Fruit fly (Drosophila melanogaster) whole organism, pupa: ENCODE measurements around the gene CG11279.

Source experiments
- CG10348 ChIP-seq: fragments of 200-800 bp; sonication (Bioruptor generic); IDR thresholded peaks from 2 replicates; pipeline ENCODE4 v1.3.6; 2022; ENCODE audit warnings: missing biosample characterization, missing genetic modification characterization
- CG12605 ChIP-seq: fragments of 200-800 bp; sonication (Bioruptor generic); IDR thresholded peaks from 2 replicates; pipeline ENCODE4 v1.3.6; 2022; ENCODE audit warnings: missing biosample characterization, missing genetic modification characterization
- CG13204 ChIP-seq: fragments of 200-800 bp; sonication (Bioruptor generic); optimal IDR thresholded peaks from 2 replicates; lab custom pipeline; 2018; ENCODE audit warnings: missing biosample characterization, mild to moderate bottlenecking, missing genetic modification characterization, moderate library complexity
- CG14655 ChIP-seq: fragments of 200-800 bp; sonication (Bioruptor generic); optimal IDR thresholded peaks from 3 replicates; lab custom pipeline; 2017; ENCODE audit warnings: mild to moderate bottlenecking, missing biosample characterization, missing genetic modification reagents, missing genetic modification characterization
- CG15710 ChIP-seq: fragments of 200-800 bp; sonication (Bioruptor generic); optimal IDR thresholded peaks from 2 replicates; lab custom pipeline; 2018; ENCODE audit warnings: missing biosample characterization, mild to moderate bottlenecking, missing genetic modification characterization, moderate library complexity
- CG17806 ChIP-seq: fragments of 200-800 bp; sonication (Bioruptor generic); optimal IDR thresholded peaks from 2 replicates; lab custom pipeline; 2018; ENCODE audit warnings: missing biosample characterization, mild to moderate bottlenecking, missing genetic modification characterization, moderate library complexity
- CG32121 ChIP-seq: fragments of 200-800 bp; sonication (Bioruptor generic); IDR thresholded peaks from 2 replicates; pipeline ENCODE4 v1.3.6; 2022; ENCODE audit warnings: missing biosample characterization, missing genetic modification characterization
- CG34367 ChIP-seq: fragments of 200-800 bp; sonication (Bioruptor generic); optimal IDR thresholded peaks from 2 replicates; lab custom pipeline; 2018; ENCODE audit warnings: missing biosample characterization, mild to moderate bottlenecking, missing genetic modification characterization
- CG4496 ChIP-seq: fragments of 200-800 bp; sonication (Bioruptor generic); IDR thresholded peaks from 3 replicates; pipeline ENCODE4 v1.3.6; 2022; ENCODE audit warnings: missing biosample characterization, missing genetic modification characterization
- CG8159 ChIP-seq: fragments of 200-800 bp; sonication (Bioruptor generic); optimal IDR thresholded peaks from 3 replicates; lab custom pipeline; 2018; ENCODE audit warnings: missing biosample characterization, mild to moderate bottlenecking, missing genetic modification characterization, moderate library complexity
- CG8301 ChIP-seq: fragments of 200-800 bp; sonication (Bioruptor generic); optimal IDR thresholded peaks from 2 replicates; lab custom pipeline; 2018; ENCODE audit warnings: missing biosample characterization, mild to moderate bottlenecking, missing genetic modification characterization
- CG9948 ChIP-seq: fragments of 200-800 bp; sonication (Bioruptor generic); optimal IDR thresholded peaks from 2 replicates; lab custom pipeline; 2018; ENCODE audit warnings: missing biosample characterization, mild to moderate bottlenecking, missing genetic modification characterization, moderate library complexity
- D1 ChIP-seq: fragments of 200-800 bp; sonication (Bioruptor generic); optimal IDR thresholded peaks from 2 replicates; lab custom pipeline; 2018; ENCODE audit warnings: missing biosample characterization, mild to moderate bottlenecking, missing genetic modification characterization, moderate library complexity
- EcR ChIP-seq: fragments of 200-800 bp; sonication (Bioruptor generic); optimal IDR thresholded peaks from 3 replicates; lab custom pipeline; 2019; ENCODE audit warnings: missing biosample characterization, missing genetic modification characterization, mild to moderate bottlenecking, moderate library complexity, missing genetic modification reagents
- Ets98B ChIP-seq: fragments of 200-800 bp; sonication (Bioruptor generic); IDR thresholded peaks from 2 replicates; pipeline ENCODE4 v1.3.6; 2022; ENCODE audit warnings: missing biosample characterization, missing genetic modification characterization
- Pif1A ChIP-seq: fragments of 200-800 bp; sonication (Bioruptor generic); optimal IDR thresholded peaks from 3 replicates; lab custom pipeline; 2016; ENCODE audit warnings: missing biosample characterization, missing genetic modification characterization
- Pif1B ChIP-seq: fragments of 200-800 bp; sonication (Bioruptor generic); optimal IDR thresholded peaks from 3 replicates; lab custom pipeline; 2016; ENCODE audit warnings: missing biosample characterization, missing genetic modification characterization
- Snoo ChIP-seq: fragments of 200-800 bp; sonication (Bioruptor generic); optimal IDR thresholded peaks from 3 replicates; lab custom pipeline; 2017; ENCODE audit warnings: missing biosample characterization, mild to moderate bottlenecking, missing genetic modification characterization, inconsistent platforms
- fd96Ca ChIP-seq: fragments of 200-800 bp; sonication (Bioruptor generic); IDR thresholded peaks from 3 replicates; pipeline ENCODE4 v1.3.6; 2022; ENCODE audit warnings: missing biosample characterization, missing genetic modification characterization
- gl ChIP-seq: fragments of 200-800 bp; sonication (Bioruptor generic); optimal IDR thresholded peaks from 2 replicates; lab custom pipeline; 2018; ENCODE audit warnings: missing biosample characterization, mild to moderate bottlenecking, missing genetic modification characterization
- rn ChIP-seq: fragments of 200-800 bp; sonication (Bioruptor generic); IDR thresholded peaks from 2 replicates; pipeline ENCODE4 v1.3.6; 2022; ENCODE audit warnings: missing biosample characterization, missing genetic modification characterization

The CG11279 gene

dm6 chr3L:13017803-13018324 lies 28.9 kb upstream of the CG11279 start, which contains the start of the genes mRpL20 and Icmt:
Gene mRpL20 (minus strand): TSS chr3L:13017867.
Gene Icmt (plus strand): TSS chr3L:13018266.
- TF ChIP-seq CG17806 (tag; lab: Kevin White, UChicago) (peak; percentile 87), CG8159 (tag; lab: Kevin White, UChicago) (peak; percentile 90), CG14655 (GFP tag; lab: Kevin White, UChicago) (peak; percentile 88), Ets98B (GFP tag; lab: Robert Waterston, UW) (peak; percentile 94), EcR (GFP tag; lab: Kevin White, UChicago) (peak; percentile 38), CG4496 (peak; percentile 98), Pif1A (GFP tag; lab: Kevin White, UChicago) (peak; percentile 82), D1 (tag; lab: Kevin White, UChicago) (peak; percentile 72), Snoo (tag; lab: Kevin White, UChicago) (peak; percentile 97), CG15710 (tag; lab: Kevin White, UChicago) (peak; percentile 98), fd96Ca (GFP tag; lab: Robert Waterston, UW) (peak; percentile 66; the same call in 1 of the 3 replicates), gl (peak; percentile 41), CG12605 (GFP tag; lab: Robert Waterston, UW) (peak; percentile 97), Pif1B (GFP tag; lab: Kevin White, UChicago) (peak; percentile 82), CG32121 (peak; percentile 98), CG8301 (tag; lab: Kevin White, UChicago) (peak; percentile 83), CG34367 (peak; percentile 93), rn (peak; percentile 90), CG13204 (peak; percentile 74), CG9948 (tag; lab: Kevin White, UChicago) (peak; percentile 88), CG10348 (GFP tag; lab: Robert Waterston, UW) (peak; percentile 82)

dm6 chr3L:13019249-13019956 lies 27.4 kb upstream of the CG11279 start:
- TF ChIP-seq Pif1A (GFP tag; lab: Kevin White, UChicago) (no peak), Ets98B (GFP tag; lab: Robert Waterston, UW) (no peak), CG4496 (no peak), CG32121 (no peak), Pif1B (GFP tag; lab: Kevin White, UChicago) (no peak), Snoo (tag; lab: Kevin White, UChicago) (no peak), CG9948 (tag; lab: Kevin White, UChicago) (no peak), CG13204 (no peak), rn (no peak), CG17806 (tag; lab: Kevin White, UChicago) (no peak), CG34367 (no peak), gl (no peak), CG10348 (GFP tag; lab: Robert Waterston, UW) (no peak)

- TF ChIP-seq CG17806 (tag; lab: Kevin White, UChicago) (peak; percentile 11), CG14655 (GFP tag; lab: Kevin White, UChicago) (no peak), Pif1A (GFP tag; lab: Kevin White, UChicago) (peak; percentile 7), EcR (GFP tag; lab: Kevin White, UChicago) (peak; percentile 13), CG4496 (peak; percentile 56; the same call in 1 of the 3 replicates), Snoo (tag; lab: Kevin White, UChicago) (peak; percentile 58)
Measured at dm6 chr3L:13021727-13022126, 25.1 kb upstream of the CG11279 start.

DNA sequence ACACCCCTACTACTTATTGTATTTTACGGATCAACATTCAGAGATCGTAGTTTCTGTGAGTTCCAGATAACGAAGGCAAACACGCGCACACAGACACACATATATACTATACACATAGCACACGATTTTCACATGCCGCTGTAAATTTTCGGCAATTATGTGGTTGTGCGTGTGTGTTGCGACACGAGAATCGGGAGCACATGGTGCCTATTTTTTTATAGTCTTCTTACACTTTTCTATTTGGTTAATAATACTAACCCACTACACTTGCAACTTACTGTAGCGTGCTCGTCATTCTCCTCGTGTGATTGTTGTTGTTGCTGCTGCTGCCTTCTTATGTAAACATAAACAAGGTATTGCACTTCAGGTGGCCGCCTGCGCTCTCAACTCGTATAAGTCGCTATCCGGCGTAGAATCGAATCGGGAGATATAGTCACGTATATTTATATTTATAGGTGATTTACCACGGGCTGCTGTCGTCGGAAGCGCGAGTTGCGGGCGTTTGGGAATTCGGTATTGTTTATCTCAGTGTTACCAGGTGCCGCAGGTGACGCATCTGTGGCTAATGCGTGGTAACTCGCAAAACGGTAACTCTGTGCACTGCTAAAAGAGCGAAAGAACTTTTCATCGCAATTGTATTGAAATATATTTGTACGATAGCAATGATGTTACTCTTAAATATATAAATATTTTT lies 24.5 kb upstream of the CG11279 start, which contains the start of gene Adk2:
Gene Adk2 (minus strand): TSS at position 529 of the 694 bp plus-strand sequence.
- TF ChIP-seq gl (no peak), Snoo (tag; lab: Kevin White, UChicago) (peak; percentile 1), CG8301 (tag; lab: Kevin White, UChicago) (no peak), CG14655 (GFP tag; lab: Kevin White, UChicago) (no peak), CG34367 (no peak), CG8159 (tag; lab: Kevin White, UChicago) (no peak), CG32121 (peak; percentile 65; the same call in 1 of the 2 replicates), fd96Ca (GFP tag; lab: Robert Waterston, UW) (peak; percentile 55; the same call in 2 of the 3 replicates), Pif1B (GFP tag; lab: Kevin White, UChicago) (no peak), EcR (GFP tag; lab: Kevin White, UChicago) (no peak), Pif1A (GFP tag; lab: Kevin White, UChicago) (no peak), CG12605 (GFP tag; lab: Robert Waterston, UW) (peak; percentile 37; the same call in 1 of the 2 replicates), rn (no peak), Ets98B (GFP tag; lab: Robert Waterston, UW) (peak; percentile 43), CG13204 (no peak), D1 (tag; lab: Kevin White, UChicago) (no peak), CG10348 (GFP tag; lab: Robert Waterston, UW) (no peak), CG9948 (tag; lab: Kevin White, UChicago) (no peak), CG17806 (tag; lab: Kevin White, UChicago) (no peak), CG15710 (tag; lab: Kevin White, UChicago) (no peak), CG4496 (0 out of 3 replicates have a peak, but pooled peaks have one; percentile 43)
